Fruit fly (Drosophila melanogaster) whole organism, embryonic: Measurements from ENCODE around the gene CG1847.

Experiments
- ATbp ChIP-seq: fragments of 200-800 bp; sonication (Bioruptor generic); optimal IDR thresholded peaks from 2 replicates; lab custom pipeline; 2017; ENCODE audit warnings: missing biosample characterization, mild to moderate bottlenecking, missing genetic modification characterization, missing genetic modification reagents
- Awh ChIP-seq: fragments of 200-800 bp; sonication (Bioruptor generic); IDR thresholded peaks from 2 replicates; pipeline ENCODE4, ENCODE4 v1.3.6; 2022; ENCODE audit warnings: missing biosample characterization, missing genetic modification characterization
- CG10209 ChIP-seq: fragments of 200-800 bp; sonication (Bioruptor generic); optimal IDR thresholded peaks from 3 replicates; lab custom pipeline; 2017; ENCODE audit warnings: missing biosample characterization, mild to moderate bottlenecking, missing genetic modification characterization, missing genetic modification reagents
- CG10979 ChIP-seq: fragments of 200-800 bp; sonication (Bioruptor generic); optimal IDR thresholded peaks from 2 replicates; lab custom pipeline; 2018; ENCODE audit warnings: missing biosample characterization, mild to moderate bottlenecking, missing genetic modification characterization, moderate library complexity
- CG12659 ChIP-seq: fragments of 200-800 bp; sonication (Bioruptor generic); optimal IDR thresholded peaks from 3 replicates; lab custom pipeline; 2017; ENCODE audit warnings: mild to moderate bottlenecking, missing biosample characterization, missing genetic modification reagents, missing genetic modification characterization
- CG13424 ChIP-seq: fragments of 200-800 bp; sonication (Bioruptor generic); optimal IDR thresholded peaks from 2 replicates; lab custom pipeline; 2019; ENCODE audit warnings: missing biosample characterization, mild to moderate bottlenecking, missing genetic modification characterization, moderate library complexity
- CG14050 ChIP-seq: fragments of 200-800 bp; sonication (Bioruptor generic); IDR thresholded peaks from 3 replicates; pipeline ENCODE4 v1.3.6; 2022; ENCODE audit warnings: missing biosample characterization, missing genetic modification characterization
- CG15514 ChIP-seq: fragments of 200-800 bp; sonication (Bioruptor generic); optimal IDR thresholded peaks from 3 replicates; lab custom pipeline; 2017; ENCODE audit warnings: missing biosample characterization, missing genetic modification characterization, mild to moderate bottlenecking, moderate library complexity, missing genetic modification reagents
- CG17361 ChIP-seq: fragments of 200-800 bp; sonication (Bioruptor generic); IDR thresholded peaks from 3 replicates; pipeline ENCODE4 v1.3.6; 2022; ENCODE audit warnings: missing biosample characterization, missing genetic modification characterization
- CG2199 ChIP-seq: fragments of 200-800 bp; sonication (Bioruptor generic); IDR thresholded peaks from 3 replicates; pipeline ENCODE4 v1.3.6; 2022; ENCODE audit warnings: missing biosample characterization, missing genetic modification characterization
- CG30403 ChIP-seq: fragments of 200-800 bp; sonication (Bioruptor generic); optimal IDR thresholded peaks from 3 replicates; lab custom pipeline; 2016; ENCODE audit warnings: missing biosample characterization, missing genetic modification characterization
- CG34422 ChIP-seq: fragments of 200-800 bp; sonication (Bioruptor generic); IDR thresholded peaks from 3 replicates; pipeline ENCODE4 v1.3.6; 2022; ENCODE audit warnings: missing biosample characterization, missing genetic modification characterization
- CG3847 ChIP-seq: fragments of 200-800 bp; sonication (Bioruptor generic); IDR thresholded peaks from 2 replicates; pipeline ENCODE4 v1.3.6; 2022; ENCODE audit warnings: missing biosample characterization, missing genetic modification characterization
- CG4282 ChIP-seq: fragments of 200-800 bp; sonication (Bioruptor generic); optimal IDR thresholded peaks from 2 replicates; lab custom pipeline; 2016; ENCODE audit warnings: missing biosample characterization, missing genetic modification characterization
- CG4854 ChIP-seq: fragments of 200-800 bp; sonication (Bioruptor generic); optimal IDR thresholded peaks from 2 replicates; lab custom pipeline; 2016; ENCODE audit warnings: missing biosample characterization, missing genetic modification characterization, inconsistent platforms
- CG7839 ChIP-seq: fragments of 200-800 bp; sonication (Bioruptor generic); optimal IDR thresholded peaks from 3 replicates; lab custom pipeline; 2018; ENCODE audit warnings: missing biosample characterization, mild to moderate bottlenecking, missing genetic modification characterization, moderate library complexity
- CG9437 ChIP-seq: fragments of 200-800 bp; sonication (Bioruptor generic); optimal IDR thresholded peaks from 2 replicates; lab custom pipeline; 2018; ENCODE audit warnings: missing biosample characterization, mild to moderate bottlenecking, missing genetic modification characterization
- Chrac-16 ChIP-seq: fragments of 200-800 bp; sonication (Bioruptor generic); optimal IDR thresholded peaks from 3 replicates; lab custom pipeline; 2016; ENCODE audit warnings: missing biosample characterization, missing genetic modification characterization
- D19A ChIP-seq: fragments of 200-800 bp; optimal IDR thresholded peaks from 3 replicates; lab custom pipeline; 2019; ENCODE audit warnings: missing biosample characterization, mild to moderate bottlenecking, missing genetic modification characterization, moderate library complexity
- D19B ChIP-seq: fragments of 200-800 bp; sonication (Bioruptor generic); optimal IDR thresholded peaks from 2 replicates; lab custom pipeline; 2017; ENCODE audit warnings: missing biosample characterization, mild to moderate bottlenecking, missing genetic modification characterization
- Deaf1 ChIP-seq: fragments of 200-800 bp; optimal IDR thresholded peaks from 3 replicates; lab custom pipeline; 2019; ENCODE audit warnings: missing biosample characterization, mild to moderate bottlenecking, missing genetic modification characterization, moderate library complexity
- Dek ChIP-seq: fragments of 200-800 bp; sonication (Bioruptor generic); optimal IDR thresholded peaks from 3 replicates; lab custom pipeline; 2019; ENCODE audit warnings: missing biosample characterization, mild to moderate bottlenecking, missing genetic modification characterization, moderate library complexity
- E2f1 ChIP-seq: fragments of 200-800 bp; sonication (Bioruptor generic); IDR thresholded peaks from 2 replicates; pipeline ENCODE4 v1.3.6; 2022; ENCODE audit warnings: missing biosample characterization, missing genetic modification characterization
- E2f2 ChIP-seq: fragments of 200-800 bp; sonication (Bioruptor generic); IDR thresholded peaks from 2 replicates; pipeline ENCODE4 v1.3.6; 2022; ENCODE audit warnings: missing biosample characterization, missing genetic modification characterization
- HHEX ChIP-seq: fragments of 200-800 bp; sonication (Bioruptor generic); optimal IDR thresholded peaks from 3 replicates; lab custom pipeline; 2017; ENCODE audit warnings: missing biosample characterization, mild to moderate bottlenecking, missing genetic modification characterization, missing genetic modification reagents
- Hr51 ChIP-seq, 2 experiments: fragments of 200-800 bp; sonication (Bioruptor generic); optimal IDR thresholded peaks; 2 replicates in 1 of 2; 3 replicates in 1 of 2; lab custom pipeline; 2016 to 2018; ENCODE audit warnings: missing biosample characterization in 2 of 2, missing genetic modification characterization in 2 of 2, mild to moderate bottlenecking in 1 of 2, moderate library complexity in 1 of 2
- MTF-1 ChIP-seq: fragments of 200-800 bp; sonication (Bioruptor generic); optimal IDR thresholded peaks from 2 replicates; lab custom pipeline; 2018; ENCODE audit warnings: missing biosample characterization, mild to moderate bottlenecking, missing genetic modification characterization, borderline replicate concordance
- Oli ChIP-seq: fragments of 200-800 bp; sonication (Bioruptor generic); optimal IDR thresholded peaks from 2 replicates; lab custom pipeline; 2018; ENCODE audit warnings: missing biosample characterization, mild to moderate bottlenecking, missing genetic modification characterization, moderate library complexity
- Poxn ChIP-seq: fragments of 200-800 bp; sonication (Bioruptor generic); IDR thresholded peaks from 2 replicates; pipeline ENCODE4 v1.3.6; 2022; ENCODE audit warnings: missing biosample characterization, missing genetic modification characterization
- Ptx1 ChIP-seq: fragments of 200-800 bp; sonication (Bioruptor generic); IDR thresholded peaks from 2 replicates; pipeline ENCODE4 v1.3.6; 2022; ENCODE audit warnings: missing biosample characterization, missing genetic modification characterization
- Stat92E ChIP-seq, 3 experiments: fragments of >200 bp in 2 of 3; fragments of 200-800 bp in 1 of 3; sonication (Bioruptor generic) in 1 of 3; optimal IDR thresholded peaks; 2 replicates each; lab custom pipeline; 2017 to 2019; ENCODE audit warnings: missing biosample characterization in 3 of 3, missing genetic modification characterization in 3 of 3, mild to moderate bottlenecking in 1 of 3, moderate library complexity in 1 of 3
- dmrt99B ChIP-seq: fragments of 200-800 bp; sonication (Bioruptor generic); optimal IDR thresholded peaks from 2 replicates; lab custom pipeline; 2018; ENCODE audit warnings: missing biosample characterization, mild to moderate bottlenecking, missing genetic modification characterization, moderate library complexity
- dpn ChIP-seq, 2 experiments: fragments of 200-800 bp; sonication (Bioruptor generic); optimal IDR thresholded peaks; 3 replicates each; lab custom pipeline; 2016; ENCODE audit warnings: missing biosample characterization in 2 of 2, missing genetic modification characterization in 2 of 2
- esg ChIP-seq: fragments of 200-800 bp; sonication (Bioruptor generic); conservative IDR thresholded peaks from 2 replicates; pipeline ENCODE4 v1.3.6; 2022; ENCODE audit warnings: missing biosample characterization, missing genetic modification characterization
- fd3F ChIP-seq: fragments of 200-800 bp; sonication (Bioruptor generic); optimal IDR thresholded peaks from 2 replicates; lab custom pipeline; 2018; ENCODE audit warnings: missing biosample characterization, mild to moderate bottlenecking, missing genetic modification characterization, moderate library complexity
- fru ChIP-seq: fragments of >200 bp; optimal IDR thresholded peaks from 2 replicates; lab custom pipeline; 2017
- gem ChIP-seq: fragments of 200-800 bp; sonication (Bioruptor generic); optimal IDR thresholded peaks from 2 replicates; lab custom pipeline; 2019; ENCODE audit warnings: missing biosample characterization, mild to moderate bottlenecking, missing genetic modification characterization, moderate library complexity
- gsb ChIP-seq: fragments of 200-800 bp; sonication (Bioruptor generic); IDR thresholded peaks from 2 replicates; pipeline ENCODE4 v1.3.6; 2022; ENCODE audit warnings: missing biosample characterization, missing genetic modification characterization
- lov ChIP-seq, 2 experiments: fragments of 200-800 bp in 1 of 2; fragments of >200 bp in 1 of 2; sonication (Bioruptor generic) in 1 of 2; IDR thresholded peaks in 1 of 2; optimal IDR thresholded peaks in 1 of 2; 2 replicates in 1 of 2; 3 replicates in 1 of 2; pipeline versions ENCODE4 v1.3.6 to Lab custom; 2017 to 2022; ENCODE audit warnings: missing biosample characterization in 1 of 2, missing genetic modification characterization in 1 of 2
- mirr ChIP-seq: fragments of 200-800 bp; sonication (Bioruptor generic); optimal IDR thresholded peaks from 3 replicates; lab custom pipeline; 2018; ENCODE audit warnings: missing biosample characterization, mild to moderate bottlenecking, missing genetic modification characterization
- nerfin-1 ChIP-seq: fragments of 200-800 bp; sonication (Bioruptor generic); optimal IDR thresholded peaks from 3 replicates; lab custom pipeline; 2019; ENCODE audit warnings: missing biosample characterization, mild to moderate bottlenecking, missing genetic modification characterization, moderate library complexity
- odd ChIP-seq: fragments of 200-800 bp; sonication (Bioruptor generic); optimal IDR thresholded peaks from 2 replicates; lab custom pipeline; 2017; ENCODE audit warnings: missing biosample characterization, mild to moderate bottlenecking, missing genetic modification characterization
- phol ChIP-seq: fragments of 200-800 bp; sonication (Bioruptor generic); optimal IDR thresholded peaks from 3 replicates; lab custom pipeline; 2018; ENCODE audit warnings: missing biosample characterization, mild to moderate bottlenecking, missing genetic modification characterization, moderate library complexity
- pros ChIP-seq: fragments of 200-800 bp; sonication (Bioruptor generic); optimal IDR thresholded peaks from 3 replicates; lab custom pipeline; 2019; ENCODE audit warnings: missing biosample characterization, mild to moderate bottlenecking, missing genetic modification characterization, moderate library complexity
- ranshi ChIP-seq: fragments of 200-800 bp; sonication (Bioruptor generic); IDR thresholded peaks from 2 replicates; pipeline ENCODE4 v1.3.6; 2022; ENCODE audit warnings: missing biosample characterization, missing genetic modification characterization
- salm ChIP-seq: fragments of 200-800 bp; sonication (Bioruptor generic); optimal IDR thresholded peaks from 2 replicates; lab custom pipeline; 2018; ENCODE audit warnings: missing biosample characterization, mild to moderate bottlenecking, missing genetic modification characterization
- seq ChIP-seq: fragments of 200-800 bp; sonication (Bioruptor generic); IDR thresholded peaks from 2 replicates; pipeline ENCODE4 v1.3.6; 2022; ENCODE audit warnings: missing biosample characterization, missing genetic modification characterization
- sug ChIP-seq: fragments of 200-800 bp; optimal IDR thresholded peaks from 2 replicates; lab custom pipeline; 2019; ENCODE audit warnings: missing biosample characterization, mild to moderate bottlenecking, missing genetic modification characterization, moderate library complexity
- unpg ChIP-seq: fragments of 200-800 bp; sonication (Bioruptor generic); optimal IDR thresholded peaks from 3 replicates; lab custom pipeline; 2018; ENCODE audit warnings: missing biosample characterization, mild to moderate bottlenecking, missing genetic modification characterization, moderate library complexity

Gene CG1847

DNA sequence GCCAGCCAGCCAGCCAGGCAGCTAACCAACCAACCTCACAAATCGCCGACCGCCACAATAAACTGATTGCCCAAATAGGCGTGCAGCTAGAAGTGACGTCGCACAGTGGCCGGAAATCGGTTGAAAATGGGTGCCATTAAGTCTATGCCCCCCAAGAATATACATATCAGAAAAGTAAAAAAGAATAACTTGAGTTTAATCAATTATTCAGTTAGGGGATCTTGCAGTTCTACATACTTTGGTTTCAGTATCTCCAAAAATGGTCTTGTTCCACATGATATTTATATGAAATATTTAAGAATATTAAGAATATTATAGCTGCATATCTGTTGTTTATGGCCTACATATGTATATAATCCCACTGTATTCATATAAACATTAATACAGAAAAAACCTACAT, 16.4 kb downstream of the CG1847 start (continued):
- TF ChIP-seq CG9437 (GFP tag; lab: Kevin White, UChicago) (peak; percentile 16), CG4282 (peak; percentile 16), pros (no peak), D19A (tag; lab: Kevin White, UChicago) (peak; percentile 42), CG2199 (peak; percentile 34; the same call in 1 of the 3 replicates), CG7839 (tag; lab: Kevin White, UChicago) (peak; percentile 20), lov (optimal IDR thresholded peaks at IDR 0.05; lab: Kevin White, UChicago) (no peak), lov (GFP tag; IDR thresholded peaks at IDR 0.05; lab: Robert Waterston, UW) (no peak), seq (GFP tag; lab: Robert Waterston, UW) (0 out of 2 replicates have a peak, but pooled peaks have one; percentile 14), unpg (GFP tag; lab: Kevin White, UChicago) (peak; percentile 49), D19B (peak; percentile 27), phol (tag; lab: Kevin White, UChicago) (peak; percentile 48), CG30403 (GFP tag; lab: Kevin White, UChicago) (peak; percentile 38), CG13424 (tag; lab: Kevin White, UChicago) (peak; percentile 61), salm (tag; lab: Kevin White, UChicago) (peak; percentile 16), CG17361 (GFP tag; lab: Robert Waterston, UW) (0 out of 3 replicates have a peak, but pooled peaks have one; percentile 14), Chrac-16 (GFP tag; lab: Kevin White, UChicago) (peak; percentile 15), Hr51 (GFP tag; optimal IDR thresholded peaks at IDR 0.05; lab: Kevin White, UChicago) (peak in 1 of 2 experiments; percentile 69), HHEX (peak; percentile 48), gsb (GFP tag; lab: Robert Waterston, UW) (no peak), dpn (GFP tag; optimal IDR thresholded peaks at IDR 0.05; lab: Kevin White, UChicago) (peak in 1 of 2 experiments; percentile 37), gem (tag; lab: Kevin White, UChicago) (peak; percentile 71), Deaf1 (tag; lab: Kevin White, UChicago) (peak; percentile 39), sug (tag; lab: Kevin White, UChicago) (peak; percentile 47), Oli (tag; lab: Kevin White, UChicago) (peak; percentile 60), esg (GFP tag; lab: Robert Waterston, UW) (peak; percentile 34; the same call in 1 of the 2 replicates), E2f1 (GFP tag; lab: Robert Waterston, UW) (no peak), CG3847 (peak; percentile 48), Awh (GFP tag; lab: Robert Waterston, UW) (0 out of 2 replicates have a peak, but pooled peaks have one; percentile 16), ranshi (peak; percentile 41; the same call in 1 of the 2 replicates), odd (GFP tag; lab: Kevin White, UChicago) (peak; percentile 30), Ptx1 (GFP tag; lab: Robert Waterston, UW) (no peak), ATbp (peak; percentile 32), Dek (tag; lab: Kevin White, UChicago) (peak; percentile 37), CG10979 (tag; lab: Kevin White, UChicago) (peak; percentile 18), CG10209 (GFP tag; lab: Kevin White, UChicago) (peak; percentile 65), CG14050 (GFP tag; lab: Robert Waterston, UW) (no peak), CG34422 (no peak), CG4854 (no peak), nerfin-1 (tag; lab: Kevin White, UChicago) (peak; percentile 0), Stat92E (GFP tag; optimal IDR thresholded peaks at IDR 0.05; lab: Kevin White, UChicago) (no peak), fru (lab: Kevin White, UChicago) (no peak), Poxn (GFP tag; lab: Robert Waterston, UW) (no peak), MTF-1 (peak; percentile 8), mirr (GFP tag; lab: Kevin White, UChicago) (peak; percentile 37), fd3F (peak; percentile 48), E2f2 (GFP tag; lab: Robert Waterston, UW) (no peak), CG12659 (GFP tag; lab: Kevin White, UChicago) (peak; percentile 58), dmrt99B (tag; lab: Kevin White, UChicago) (peak; percentile 37), CG15514 (GFP tag; lab: Kevin White, UChicago) (peak; percentile 45)
